Fruit fly (Drosophila melanogaster) whole organism, embryonic: ENCODE measurements around the gene cv-c.

Source experiments
- Ada2b ChIP-seq: fragments of 200-800 bp; sonication (Bioruptor generic); IDR thresholded peaks from 2 replicates; pipeline ENCODE4 v1.3.6; 2022; ENCODE audit warnings: missing biosample characterization, missing genetic modification characterization
- Adf1 ChIP-seq: fragments of 200-800 bp; sonication (Bioruptor generic); IDR thresholded peaks from 2 replicates; pipeline ENCODE4 v1.3.6; 2022; ENCODE audit warnings: missing biosample characterization, missing genetic modification characterization
- Atf3 ChIP-seq: fragments of 200-800 bp; sonication (Bioruptor generic); optimal IDR thresholded peaks from 3 replicates; lab custom pipeline; 2016; ENCODE audit warnings: missing biosample characterization, missing genetic modification characterization
- Blimp-1 ChIP-seq: fragments of 200-800 bp; sonication (Bioruptor generic); optimal IDR thresholded peaks from 3 replicates; lab custom pipeline; 2018; ENCODE audit warnings: missing biosample characterization, missing genetic modification characterization, mild to moderate bottlenecking, moderate library complexity, missing genetic modification reagents
- CG10321 ChIP-seq: fragments of 200-800 bp; sonication (Bioruptor generic); IDR thresholded peaks from 2 replicates; pipeline ENCODE4 v1.3.6; 2022; ENCODE audit warnings: missing biosample characterization, missing genetic modification characterization
- CG13296 ChIP-seq: fragments of 200-800 bp; sonication (Bioruptor generic); optimal IDR thresholded peaks from 3 replicates; lab custom pipeline; 2018; ENCODE audit warnings: missing biosample characterization, mild to moderate bottlenecking, missing genetic modification characterization
- CG13624 ChIP-seq: fragments of 200-800 bp; sonication (Bioruptor generic); optimal IDR thresholded peaks from 2 replicates; lab custom pipeline; 2016; ENCODE audit warnings: missing biosample characterization, missing genetic modification characterization
- CG14441 ChIP-seq: fragments of 200-800 bp; sonication (Bioruptor generic); IDR thresholded peaks from 2 replicates; pipeline ENCODE4 v1.3.6; 2022; ENCODE audit warnings: missing biosample characterization, missing genetic modification characterization
- CG14965 ChIP-seq: fragments of 200-800 bp; sonication (Bioruptor generic); optimal IDR thresholded peaks from 2 replicates; lab custom pipeline; 2016; ENCODE audit warnings: missing biosample characterization, missing genetic modification characterization, borderline replicate concordance
- CG15696 ChIP-seq: fragments of 200-800 bp; sonication (Bioruptor generic); optimal IDR thresholded peaks from 2 replicates; lab custom pipeline; 2019; ENCODE audit warnings: missing biosample characterization, mild to moderate bottlenecking, missing genetic modification characterization, moderate library complexity
- CG17802 ChIP-seq: fragments of 200-800 bp; sonication (Bioruptor generic); optimal IDR thresholded peaks from 2 replicates; lab custom pipeline; 2018; ENCODE audit warnings: missing biosample characterization, mild to moderate bottlenecking, missing genetic modification characterization, moderate library complexity
- CG18262 ChIP-seq: fragments of 200-800 bp; optimal IDR thresholded peaks from 3 replicates; lab custom pipeline; 2019; ENCODE audit warnings: missing biosample characterization, mild to moderate bottlenecking, missing genetic modification characterization, moderate library complexity
- CG2202 ChIP-seq: fragments of 200-800 bp; sonication (Bioruptor generic); optimal IDR thresholded peaks from 2 replicates; lab custom pipeline; 2018; ENCODE audit warnings: missing biosample characterization, mild to moderate bottlenecking, missing genetic modification characterization
- CG3407 ChIP-seq: fragments of 200-800 bp; sonication (Bioruptor generic); optimal IDR thresholded peaks from 2 replicates; lab custom pipeline; 2018; ENCODE audit warnings: missing biosample characterization, mild to moderate bottlenecking, missing genetic modification characterization
- CG3726 ChIP-seq: fragments of 200-800 bp; sonication (Bioruptor generic); IDR thresholded peaks from 3 replicates; pipeline ENCODE4, ENCODE4 v1.3.6; 2022; ENCODE audit warnings: missing biosample characterization, missing genetic modification characterization
- CG5180 ChIP-seq: fragments of 200-800 bp; sonication (Bioruptor generic); optimal IDR thresholded peaks from 3 replicates; lab custom pipeline; 2017; ENCODE audit warnings: missing biosample characterization, missing genetic modification characterization, mild to moderate bottlenecking, moderate library complexity, missing genetic modification reagents
- CG6813 ChIP-seq: fragments of 200-800 bp; sonication (Bioruptor generic); optimal IDR thresholded peaks from 2 replicates; lab custom pipeline; 2017; ENCODE audit warnings: missing biosample characterization, missing genetic modification characterization, mild to moderate bottlenecking, moderate library complexity, missing genetic modification reagents
- CG8281 ChIP-seq: fragments of 200-800 bp; sonication (Bioruptor generic); optimal IDR thresholded peaks from 2 replicates; lab custom pipeline; 2018; ENCODE audit warnings: missing biosample characterization, mild to moderate bottlenecking, missing genetic modification characterization, moderate library complexity
- CG8765 ChIP-seq: fragments of 200-800 bp; sonication (Bioruptor generic); IDR thresholded peaks from 2 replicates; pipeline ENCODE4 v1.3.6; 2022; ENCODE audit warnings: missing biosample characterization, missing genetic modification characterization
- CG8944 ChIP-seq: fragments of 200-800 bp; sonication (Bioruptor generic); optimal IDR thresholded peaks from 3 replicates; lab custom pipeline; 2016; ENCODE audit warnings: missing biosample characterization, missing genetic modification characterization
- CG9437 ChIP-seq: fragments of 200-800 bp; sonication (Bioruptor generic); optimal IDR thresholded peaks from 2 replicates; lab custom pipeline; 2018; ENCODE audit warnings: missing biosample characterization, mild to moderate bottlenecking, missing genetic modification characterization
- Camta ChIP-seq: fragments of 200-800 bp; sonication (Bioruptor generic); optimal IDR thresholded peaks from 2 replicates; lab custom pipeline; 2016; ENCODE audit warnings: missing biosample characterization, missing genetic modification characterization
- CrebB ChIP-seq: fragments of 200-800 bp; sonication (Bioruptor generic); optimal IDR thresholded peaks from 3 replicates; lab custom pipeline; 2018; ENCODE audit warnings: missing biosample characterization, mild to moderate bottlenecking, missing genetic modification characterization
- Deaf1 ChIP-seq: fragments of 200-800 bp; optimal IDR thresholded peaks from 3 replicates; lab custom pipeline; 2019; ENCODE audit warnings: missing biosample characterization, mild to moderate bottlenecking, missing genetic modification characterization, moderate library complexity
- Eip74EF ChIP-seq, 2 experiments: fragments of 200-800 bp in 1 of 2; fragments of >200 bp in 1 of 2; sonication (Bioruptor generic) in 1 of 2; optimal IDR thresholded peaks; 2 replicates each; lab custom pipeline; 2017 to 2019; ENCODE audit warnings: missing biosample characterization in 2 of 2, missing genetic modification characterization in 2 of 2, mild to moderate bottlenecking in 1 of 2, moderate library complexity in 1 of 2
- Fer2 ChIP-seq: fragments of 200-800 bp; sonication (Bioruptor generic); optimal IDR thresholded peaks from 2 replicates; lab custom pipeline; 2018; ENCODE audit warnings: missing biosample characterization, mild to moderate bottlenecking, missing genetic modification characterization, moderate library complexity
- Hand ChIP-seq: fragments of 200-800 bp; sonication (Bioruptor generic); optimal IDR thresholded peaks from 2 replicates; lab custom pipeline; 2017; ENCODE audit warnings: mild to moderate bottlenecking, missing biosample characterization, missing genetic modification reagents, missing genetic modification characterization
- Hr3 ChIP-seq: fragments of 200-800 bp; sonication (Bioruptor generic); optimal IDR thresholded peaks from 3 replicates; lab custom pipeline; 2016; ENCODE audit warnings: missing biosample characterization, missing genetic modification characterization
- Hr51 ChIP-seq, 2 experiments: fragments of 200-800 bp; sonication (Bioruptor generic); optimal IDR thresholded peaks; 2 replicates in 1 of 2; 3 replicates in 1 of 2; lab custom pipeline; 2016 to 2018; ENCODE audit warnings: missing biosample characterization in 2 of 2, missing genetic modification characterization in 2 of 2, mild to moderate bottlenecking in 1 of 2, moderate library complexity in 1 of 2
- Jarid2 ChIP-seq: fragments of 200-800 bp; sonication (Bioruptor generic); optimal IDR thresholded peaks from 3 replicates; lab custom pipeline; 2017; ENCODE audit warnings: mild to moderate bottlenecking, missing biosample characterization, missing genetic modification reagents, missing genetic modification characterization
- Nf-YC ChIP-seq: fragments of 200-800 bp; optimal IDR thresholded peaks from 3 replicates; lab custom pipeline; 2019; ENCODE audit warnings: missing biosample characterization, mild to moderate bottlenecking, missing genetic modification characterization, moderate library complexity
- Oaz ChIP-seq: fragments of 200-800 bp; sonication (Bioruptor generic); IDR thresholded peaks from 2 replicates; pipeline ENCODE4 v1.3.6; 2022; ENCODE audit warnings: missing biosample characterization, missing genetic modification characterization
- ara ChIP-seq: fragments of 200-800 bp; sonication (Bioruptor generic); IDR thresholded peaks from 2 replicates; pipeline ENCODE4 v1.3.6; 2022; ENCODE audit warnings: missing biosample characterization, missing genetic modification characterization
- ewg ChIP-seq: fragments of 200-800 bp; sonication (Bioruptor generic); optimal IDR thresholded peaks from 3 replicates; lab custom pipeline; 2017; ENCODE audit warnings: mild to moderate bottlenecking, missing biosample characterization, missing genetic modification reagents, missing genetic modification characterization
- grn ChIP-seq: fragments of 200-800 bp; sonication (Bioruptor generic); optimal IDR thresholded peaks from 3 replicates; lab custom pipeline; 2017; ENCODE audit warnings: missing biosample characterization, missing genetic modification characterization
- her ChIP-seq: fragments of 200-800 bp; sonication (Bioruptor generic); optimal IDR thresholded peaks from 2 replicates; lab custom pipeline; 2016; ENCODE audit warnings: missing biosample characterization, missing genetic modification characterization
- inv ChIP-seq: fragments of 200-800 bp; sonication (Bioruptor generic); IDR thresholded peaks from 2 replicates; pipeline ENCODE4 v1.3.6; 2022; ENCODE audit warnings: missing biosample characterization, missing genetic modification characterization; ENCODE audit not compliant: partially characterized antibody
- mirr ChIP-seq: fragments of 200-800 bp; sonication (Bioruptor generic); optimal IDR thresholded peaks from 3 replicates; lab custom pipeline; 2018; ENCODE audit warnings: missing biosample characterization, mild to moderate bottlenecking, missing genetic modification characterization
- oc ChIP-seq: fragments of 200-800 bp; sonication (Bioruptor generic); optimal IDR thresholded peaks from 2 replicates; lab custom pipeline; 2018; ENCODE audit warnings: missing biosample characterization, mild to moderate bottlenecking, missing genetic modification characterization, moderate library complexity
- onecut ChIP-seq: fragments of 200-800 bp; sonication (Bioruptor generic); IDR thresholded peaks from 2 replicates; pipeline ENCODE4 v1.3.6; 2022; ENCODE audit warnings: missing biosample characterization, missing genetic modification characterization
- prd ChIP-seq, 3 experiments: fragments of >200 bp in 2 of 3; fragments of 200-800 bp in 1 of 3; sonication (Bioruptor generic) in 1 of 3; optimal IDR thresholded peaks in 2 of 3; IDR thresholded peaks in 1 of 3; 2 replicates in 2 of 3; 3 replicates in 1 of 3; pipeline versions ENCODE4 v1.3.6 to Lab custom; 2017 to 2022; ENCODE audit warnings: missing biosample characterization in 1 of 3, missing genetic modification characterization in 1 of 3
- ro ChIP-seq: fragments of 200-800 bp; sonication (Bioruptor generic); IDR thresholded peaks from 2 replicates; pipeline ENCODE4 v1.3.6; 2022; ENCODE audit warnings: missing biosample characterization, missing genetic modification characterization
- shn ChIP-seq: fragments of 200-800 bp; sonication (Bioruptor generic); optimal IDR thresholded peaks from 3 replicates; lab custom pipeline; 2016; ENCODE audit warnings: missing biosample characterization, missing genetic modification characterization
- sima ChIP-seq: fragments of 200-800 bp; sonication (Bioruptor generic); optimal IDR thresholded peaks from 2 replicates; lab custom pipeline; 2016; ENCODE audit warnings: missing biosample characterization, missing genetic modification characterization
- sqz ChIP-seq: fragments of 200-800 bp; sonication (Bioruptor generic); optimal IDR thresholded peaks from 3 replicates; lab custom pipeline; 2018; ENCODE audit warnings: missing biosample characterization, mild to moderate bottlenecking, missing genetic modification characterization
- tgo ChIP-seq: fragments of 200-800 bp; sonication (Bioruptor generic); IDR thresholded peaks from 3 replicates; pipeline ENCODE4 v1.3.6; 2022; ENCODE audit warnings: missing biosample characterization, missing genetic modification characterization
- trem ChIP-seq: fragments of 200-800 bp; optimal IDR thresholded peaks from 3 replicates; lab custom pipeline; 2019; ENCODE audit warnings: missing biosample characterization, mild to moderate bottlenecking, missing genetic modification characterization, moderate library complexity
- trh ChIP-seq: fragments of 200-800 bp; sonication (Bioruptor generic); optimal IDR thresholded peaks from 2 replicates; lab custom pipeline; 2016; ENCODE audit warnings: missing biosample characterization, missing genetic modification characterization
- unc-4 ChIP-seq: fragments of 200-800 bp; sonication (Bioruptor generic); IDR thresholded peaks from 2 replicates; pipeline ENCODE4 v1.3.6; 2022; ENCODE audit warnings: missing biosample characterization, missing genetic modification characterization; ENCODE audit not compliant: partially characterized antibody

The cv-c gene

DNA sequence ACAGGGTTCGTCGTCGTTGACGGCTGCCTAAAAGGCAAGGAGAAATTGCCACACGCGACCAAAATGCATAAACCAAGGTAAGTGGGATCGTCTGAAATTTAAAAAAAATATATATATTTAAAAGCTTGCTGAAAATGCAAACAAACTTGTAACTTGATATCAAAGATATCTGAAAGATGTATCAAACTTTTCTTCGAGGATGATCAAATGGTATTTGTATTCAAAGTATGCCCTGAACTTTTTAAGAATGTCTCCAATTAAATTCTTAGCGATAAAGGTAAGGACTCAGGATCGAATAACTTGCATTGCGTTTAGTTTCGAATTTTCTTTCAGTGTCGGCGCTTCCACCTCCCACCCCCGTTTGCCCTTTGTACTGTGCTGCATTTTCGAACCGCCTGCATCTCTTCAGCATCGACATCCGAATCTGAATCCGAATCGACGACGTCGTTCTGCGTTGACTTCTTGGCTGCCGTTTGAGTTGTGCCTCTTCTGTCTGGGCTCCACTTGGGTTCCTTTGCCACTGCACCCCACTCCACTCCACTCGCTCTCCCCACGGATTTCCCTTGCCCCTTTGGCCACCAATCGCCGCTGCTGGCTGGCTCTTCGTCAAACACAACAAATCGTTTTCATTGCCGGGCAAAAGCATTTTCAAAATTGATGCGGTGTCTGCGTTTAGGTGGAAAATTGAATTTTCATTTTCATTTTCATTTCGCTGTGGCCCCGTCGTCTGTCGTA, 95.3 kb downstream of the cv-c start (continued):
- TF ChIP-seq ewg (GFP tag; lab: Kevin White, UChicago): peak; percentile 22
- TF ChIP-seq CG14965 (GFP tag; lab: Kevin White, UChicago): no peak
- TF ChIP-seq Eip74EF (GFP tag; optimal IDR thresholded peaks at IDR 0.05; lab: Kevin White, UChicago): peak in 1 of 2 experiments; percentile 2
- no peak for TF ChIP-seq inv (GFP tag; lab: Robert Waterston, UW)
- no peak for TF ChIP-seq trh (GFP tag; lab: Kevin White, UChicago)
- no peak for TF ChIP-seq grn
- TF ChIP-seq Atf3 (GFP tag; lab: Kevin White, UChicago): no peak
- no peak for TF ChIP-seq shn
- TF ChIP-seq CG3407 (GFP tag; lab: Kevin White, UChicago): peak; percentile 15
- no peak for TF ChIP-seq CG8944 (GFP tag; lab: Kevin White, UChicago)
- TF ChIP-seq Jarid2 (GFP tag; lab: Kevin White, UChicago): no peak
- no peak for TF ChIP-seq onecut
- TF ChIP-seq CG6813 (GFP tag; lab: Kevin White, UChicago): no peak
- TF ChIP-seq Deaf1 (tag; lab: Kevin White, UChicago): no peak
- no peak for TF ChIP-seq CG5180 (GFP tag; lab: Kevin White, UChicago)
- no peak for TF ChIP-seq CG13624 (GFP tag; lab: Kevin White, UChicago)
- no peak for TF ChIP-seq CG14441 (GFP tag; lab: Robert Waterston, UW)
- no peak for TF ChIP-seq CG15696 (tag; lab: Kevin White, UChicago)
- TF ChIP-seq prd (optimal IDR thresholded peaks at IDR 0.05; lab: Kevin White, UChicago): no peak
- TF ChIP-seq prd (GFP tag; IDR thresholded peaks at IDR 0.05; lab: Robert Waterston, UW): no peak
- no peak for TF ChIP-seq sima
- TF ChIP-seq CG13296 (GFP tag; lab: Kevin White, UChicago): no peak
- no peak for TF ChIP-seq ara (GFP tag; lab: Robert Waterston, UW)
- TF ChIP-seq CG9437 (GFP tag; lab: Kevin White, UChicago): peak; percentile 25
- no peak for TF ChIP-seq unc-4 (GFP tag; lab: Robert Waterston, UW)
- TF ChIP-seq Blimp-1 (GFP tag; lab: Kevin White, UChicago): peak; percentile 62
- TF ChIP-seq CG10321 (GFP tag; lab: Robert Waterston, UW): no peak
- TF ChIP-seq Hr51 (GFP tag; optimal IDR thresholded peaks at IDR 0.05; lab: Kevin White, UChicago): no peak
- TF ChIP-seq CG2202: peak; percentile 25
- no peak for TF ChIP-seq Ada2b (GFP tag; lab: Robert Waterston, UW)
- TF ChIP-seq CG8765 (GFP tag; lab: Robert Waterston, UW): no peak
- peak; percentile 28 for TF ChIP-seq Hr3 (GFP tag; lab: Kevin White, UChicago)
- TF ChIP-seq Camta: no peak
- TF ChIP-seq Hand (GFP tag; lab: Kevin White, UChicago): no peak
- no peak for TF ChIP-seq Oaz (GFP tag; lab: Robert Waterston, UW)
- peak; percentile 16 for TF ChIP-seq sqz (GFP tag; lab: Kevin White, UChicago)
- TF ChIP-seq oc (tag; lab: Kevin White, UChicago): no peak
- no peak for TF ChIP-seq CG8281 (tag; lab: Kevin White, UChicago)
- TF ChIP-seq mirr: no peak
- TF ChIP-seq her (GFP tag; lab: Kevin White, UChicago): no peak
- TF ChIP-seq CG3726 (GFP tag; lab: Robert Waterston, UW): no peak
- no peak for TF ChIP-seq ro (GFP tag; lab: Robert Waterston, UW)
- peak; percentile 42 for TF ChIP-seq trem (tag; lab: Kevin White, UChicago)
- TF ChIP-seq CrebB (tag; lab: Kevin White, UChicago): no peak
- no peak for TF ChIP-seq CG17802 (tag; lab: Kevin White, UChicago)
- TF ChIP-seq Fer2 (tag; lab: Kevin White, UChicago): no peak
- TF ChIP-seq Nf-YC (tag; lab: Kevin White, UChicago): no peak
- TF ChIP-seq CG18262 (tag; lab: Kevin White, UChicago): peak; percentile 69
- TF ChIP-seq tgo (GFP tag; lab: Robert Waterston, UW): no peak
- TF ChIP-seq Adf1 (GFP tag; lab: Robert Waterston, UW): no peak
